Fruit fly (Drosophila melanogaster) whole organism, embryonic: ENCODE results near the gene Sbf.

Experiments
- Abd-B ChIP-seq: fragments of 200-800 bp; sonication (Bioruptor generic); optimal IDR thresholded peaks from 2 replicates; lab custom pipeline; 2018; ENCODE audit warnings: missing biosample characterization, mild to moderate bottlenecking, missing genetic modification characterization, moderate library complexity
- B-H2 ChIP-seq: fragments of 200-800 bp; sonication (Bioruptor generic); optimal IDR thresholded peaks from 2 replicates; lab custom pipeline; 2018; ENCODE audit warnings: missing biosample characterization, mild to moderate bottlenecking, missing genetic modification characterization
- BEAF-32 ChIP-seq: fragments of 200-800 bp; sonication (Bioruptor generic); optimal IDR thresholded peaks from 3 replicates; lab custom pipeline; 2017; ENCODE audit warnings: missing biosample characterization, missing genetic modification characterization, mild to moderate bottlenecking, moderate library complexity, missing genetic modification reagents
- Bgb ChIP-seq: fragments of 200-800 bp; sonication (Bioruptor generic); IDR thresholded peaks from 2 replicates; pipeline ENCODE4 v1.3.6; 2022; ENCODE audit warnings: missing biosample characterization, missing genetic modification characterization; ENCODE audit not compliant: partially characterized antibody
- CG10147 ChIP-seq: fragments of 200-800 bp; sonication (Bioruptor generic); optimal IDR thresholded peaks from 2 replicates; lab custom pipeline; 2019; ENCODE audit warnings: missing biosample characterization, mild to moderate bottlenecking, missing genetic modification characterization, moderate library complexity
- CG10366 ChIP-seq: fragments of 200-800 bp; sonication (Bioruptor generic); IDR thresholded peaks from 2 replicates; pipeline ENCODE4 v1.3.6; 2022; ENCODE audit warnings: missing biosample characterization, missing genetic modification characterization
- CG10462 ChIP-seq: fragments of 200-800 bp; sonication (Bioruptor generic); optimal IDR thresholded peaks from 2 replicates; lab custom pipeline; 2016; ENCODE audit warnings: missing biosample characterization, missing genetic modification characterization
- CG10543 ChIP-seq: fragments of 200-800 bp; sonication (Bioruptor generic); optimal IDR thresholded peaks from 3 replicates; lab custom pipeline; 2017; ENCODE audit warnings: missing biosample characterization, mild to moderate bottlenecking, missing genetic modification characterization, moderate library complexity
- CG11085 ChIP-seq: fragments of 200-800 bp; sonication (Bioruptor generic); IDR thresholded peaks from 2 replicates; pipeline ENCODE4 v1.3.6; 2022; ENCODE audit warnings: missing biosample characterization, missing genetic modification characterization
- CG14710 ChIP-seq: fragments of 200-800 bp; sonication (Bioruptor generic); optimal IDR thresholded peaks from 3 replicates; lab custom pipeline; 2019; ENCODE audit warnings: missing biosample characterization, mild to moderate bottlenecking, missing genetic modification characterization, moderate library complexity
- CG18262 ChIP-seq: fragments of 200-800 bp; optimal IDR thresholded peaks from 3 replicates; lab custom pipeline; 2019; ENCODE audit warnings: missing biosample characterization, mild to moderate bottlenecking, missing genetic modification characterization, moderate library complexity
- CG30403 ChIP-seq: fragments of 200-800 bp; sonication (Bioruptor generic); optimal IDR thresholded peaks from 3 replicates; lab custom pipeline; 2016; ENCODE audit warnings: missing biosample characterization, missing genetic modification characterization
- CG34422 ChIP-seq: fragments of 200-800 bp; sonication (Bioruptor generic); IDR thresholded peaks from 3 replicates; pipeline ENCODE4 v1.3.6; 2022; ENCODE audit warnings: missing biosample characterization, missing genetic modification characterization
- CG3995 ChIP-seq: fragments of 200-800 bp; sonication (Bioruptor generic); optimal IDR thresholded peaks from 3 replicates; lab custom pipeline; 2016; ENCODE audit warnings: missing biosample characterization, missing genetic modification characterization
- CG6813 ChIP-seq: fragments of 200-800 bp; sonication (Bioruptor generic); optimal IDR thresholded peaks from 2 replicates; lab custom pipeline; 2017; ENCODE audit warnings: missing biosample characterization, missing genetic modification characterization, mild to moderate bottlenecking, moderate library complexity, missing genetic modification reagents
- CG7839 ChIP-seq: fragments of 200-800 bp; sonication (Bioruptor generic); optimal IDR thresholded peaks from 3 replicates; lab custom pipeline; 2018; ENCODE audit warnings: missing biosample characterization, mild to moderate bottlenecking, missing genetic modification characterization, moderate library complexity
- CG8089 ChIP-seq: fragments of 200-800 bp; sonication (Bioruptor generic); optimal IDR thresholded peaks from 3 replicates; lab custom pipeline; 2016; ENCODE audit warnings: missing biosample characterization, missing genetic modification characterization
- CG9609 ChIP-seq: fragments of 200-800 bp; sonication (Bioruptor generic); optimal IDR thresholded peaks from 3 replicates; lab custom pipeline; 2016; ENCODE audit warnings: missing biosample characterization, missing genetic modification characterization
- CG9797 ChIP-seq: fragments of 200-800 bp; sonication (Bioruptor generic); optimal IDR thresholded peaks from 3 replicates; lab custom pipeline; 2018; ENCODE audit warnings: missing biosample characterization, mild to moderate bottlenecking, missing genetic modification characterization
- D19A ChIP-seq: fragments of 200-800 bp; optimal IDR thresholded peaks from 3 replicates; lab custom pipeline; 2019; ENCODE audit warnings: missing biosample characterization, mild to moderate bottlenecking, missing genetic modification characterization, moderate library complexity
- Dbx ChIP-seq: fragments of 200-800 bp; sonication (Bioruptor generic); IDR thresholded peaks from 3 replicates; pipeline ENCODE4 v1.3.6; 2022; ENCODE audit warnings: missing biosample characterization, missing genetic modification characterization
- Doc3 ChIP-seq: fragments of 200-800 bp; sonication (Bioruptor generic); IDR thresholded peaks from 3 replicates; pipeline ENCODE4 v1.3.6; 2022; ENCODE audit warnings: missing biosample characterization, missing genetic modification characterization; ENCODE audit not compliant: partially characterized antibody
- Dref ChIP-seq: fragments of 200-800 bp; sonication (Bioruptor generic); IDR thresholded peaks from 2 replicates; pipeline ENCODE4 v1.3.6; 2022; ENCODE audit warnings: missing biosample characterization, missing genetic modification characterization
- Ets97D ChIP-seq: fragments of 200-800 bp; sonication (Bioruptor generic); optimal IDR thresholded peaks from 3 replicates; lab custom pipeline; 2016; ENCODE audit warnings: missing biosample characterization, missing genetic modification characterization
- HLH4C ChIP-seq: fragments of 200-800 bp; sonication (Bioruptor generic); IDR thresholded peaks from 3 replicates; pipeline ENCODE4 v1.3.6; 2022; ENCODE audit warnings: missing biosample characterization, missing genetic modification characterization; ENCODE audit not compliant: partially characterized antibody
- Lhr ChIP-seq: fragments of 200-800 bp; sonication (Bioruptor generic); optimal IDR thresholded peaks from 3 replicates; lab custom pipeline; 2017; ENCODE audit warnings: mild to moderate bottlenecking, missing biosample characterization, missing genetic modification reagents, missing genetic modification characterization
- Med ChIP-seq: fragments of 200-800 bp; sonication (Bioruptor generic); peaks from one replicate; lab custom pipeline; 2016; ENCODE audit warnings: missing biosample characterization, missing genetic modification characterization, mild to moderate bottlenecking, inconsistent platforms, moderate library complexity
- Oaz ChIP-seq: fragments of 200-800 bp; sonication (Bioruptor generic); IDR thresholded peaks from 2 replicates; pipeline ENCODE4 v1.3.6; 2022; ENCODE audit warnings: missing biosample characterization, missing genetic modification characterization
- Sox102F ChIP-seq: fragments of 200-800 bp; sonication (Bioruptor generic); optimal IDR thresholded peaks from 2 replicates; lab custom pipeline; 2018; ENCODE audit warnings: missing biosample characterization, mild to moderate bottlenecking, missing genetic modification characterization, moderate library complexity
- Sry-δ ChIP-seq: fragments of 200-800 bp; sonication (Bioruptor generic); optimal IDR thresholded peaks from 2 replicates; lab custom pipeline; 2016; ENCODE audit warnings: missing biosample characterization, missing genetic modification characterization
- Stat92E ChIP-seq, 3 experiments: fragments of >200 bp in 2 of 3; fragments of 200-800 bp in 1 of 3; sonication (Bioruptor generic) in 1 of 3; optimal IDR thresholded peaks; 2 replicates each; lab custom pipeline; 2017 to 2019; ENCODE audit warnings: missing biosample characterization in 3 of 3, missing genetic modification characterization in 3 of 3, mild to moderate bottlenecking in 1 of 3, moderate library complexity in 1 of 3
- al ChIP-seq: fragments of 200-800 bp; sonication (Bioruptor generic); IDR thresholded peaks from 2 replicates; pipeline ENCODE4 v1.3.6; 2022; ENCODE audit warnings: missing biosample characterization, missing genetic modification characterization
- amos ChIP-seq: fragments of 200-800 bp; sonication (Bioruptor generic); IDR thresholded peaks from 2 replicates; pipeline ENCODE4 v1.3.6; 2022; ENCODE audit warnings: missing biosample characterization, missing genetic modification characterization; ENCODE audit not compliant: partially characterized antibody
- aop ChIP-seq: fragments of 200-800 bp; sonication (Bioruptor generic); IDR thresholded peaks from 2 replicates; pipeline ENCODE4 v1.3.6; 2022; ENCODE audit warnings: missing biosample characterization, missing genetic modification characterization
- dan ChIP-seq: fragments of 200-800 bp; sonication (Bioruptor generic); IDR thresholded peaks from 2 replicates; pipeline ENCODE4 v1.3.6; 2022; ENCODE audit warnings: missing biosample characterization, missing genetic modification characterization
- esg ChIP-seq: fragments of 200-800 bp; sonication (Bioruptor generic); conservative IDR thresholded peaks from 2 replicates; pipeline ENCODE4 v1.3.6; 2022; ENCODE audit warnings: missing biosample characterization, missing genetic modification characterization
- oc ChIP-seq: fragments of 200-800 bp; sonication (Bioruptor generic); optimal IDR thresholded peaks from 2 replicates; lab custom pipeline; 2018; ENCODE audit warnings: missing biosample characterization, mild to moderate bottlenecking, missing genetic modification characterization, moderate library complexity
- ranshi ChIP-seq: fragments of 200-800 bp; sonication (Bioruptor generic); IDR thresholded peaks from 2 replicates; pipeline ENCODE4 v1.3.6; 2022; ENCODE audit warnings: missing biosample characterization, missing genetic modification characterization
- repo ChIP-seq: fragments of 200-800 bp; sonication (Bioruptor generic); optimal IDR thresholded peaks from 2 replicates; lab custom pipeline; 2016; ENCODE audit warnings: missing biosample characterization, missing genetic modification characterization
- sim ChIP-seq: fragments of 200-800 bp; sonication (Bioruptor generic); IDR thresholded peaks from 2 replicates; pipeline ENCODE4 v1.3.6; 2022; ENCODE audit warnings: missing biosample characterization, missing genetic modification characterization
- tgo ChIP-seq: fragments of 200-800 bp; sonication (Bioruptor generic); IDR thresholded peaks from 3 replicates; pipeline ENCODE4 v1.3.6; 2022; ENCODE audit warnings: missing biosample characterization, missing genetic modification characterization
- vnd ChIP-seq: fragments of 200-800 bp; sonication (Bioruptor generic); IDR thresholded peaks from 3 replicates; pipeline ENCODE4 v1.3.6; 2022; ENCODE audit warnings: missing biosample characterization, missing genetic modification characterization; ENCODE audit not compliant: partially characterized antibody
- zfh1 ChIP-seq: fragments of 200-800 bp; sonication (Bioruptor generic); IDR thresholded peaks from 3 replicates; pipeline ENCODE4 v1.3.6; 2022; ENCODE audit warnings: missing biosample characterization, missing genetic modification characterization

Gene Sbf

DNA sequence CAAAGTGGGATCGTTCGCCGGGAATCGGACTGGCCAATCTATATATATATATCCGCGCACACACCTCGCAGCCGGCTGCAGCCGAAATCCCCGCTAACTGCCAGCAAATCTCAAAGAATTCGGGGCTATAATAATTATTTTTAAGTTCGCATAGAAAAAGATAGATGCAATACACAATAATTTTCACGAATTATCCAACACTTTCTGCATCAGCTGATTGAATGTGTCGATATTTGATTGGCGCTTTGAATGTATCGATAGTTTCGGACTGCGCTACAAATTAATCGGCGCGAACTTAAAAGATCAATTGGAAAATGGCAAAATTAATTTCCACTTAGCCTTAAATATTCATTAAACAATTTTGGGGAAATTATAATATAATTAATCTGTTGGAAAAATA, at the start of gene Sbf (continued):
- TF ChIP-seq repo, result peak; percentile 6
- no peak for TF ChIP-seq CG9609 (GFP tag; lab: Kevin White, UChicago)
- TF ChIP-seq Dbx (GFP tag; lab: Robert Waterston, UW), result 0 out of 3 replicates have a peak, but pooled peaks have one; percentile 13
- TF ChIP-seq zfh1, result no peak
- peak; percentile 92 for TF ChIP-seq Dref (GFP tag; lab: Robert Waterston, UW)
- TF ChIP-seq Sry-δ (GFP tag; lab: Kevin White, UChicago), result peak; percentile 72
- no peak for TF ChIP-seq CG6813
- TF ChIP-seq CG3995 (GFP tag; lab: Kevin White, UChicago), result peak; percentile 65
- peak; percentile 87 for TF ChIP-seq BEAF-32 (GFP tag; lab: Kevin White, UChicago)
- TF ChIP-seq vnd (GFP tag; lab: Robert Waterston, UW), result peak; percentile 68
- TF ChIP-seq CG34422 (GFP tag; lab: Robert Waterston, UW), result 0 out of 3 replicates have a peak, but pooled peaks have one; percentile 39
- no peak for TF ChIP-seq CG18262 (tag; lab: Kevin White, UChicago)
- TF ChIP-seq sim (GFP tag; lab: Robert Waterston, UW), result no peak
- peak; percentile 76 for TF ChIP-seq HLH4C (GFP tag; lab: Robert Waterston, UW)
- TF ChIP-seq aop (GFP tag; lab: Robert Waterston, UW), result no peak
- TF ChIP-seq Med (GFP tag; lab: Kevin White, UChicago), result peak; percentile 93
- TF ChIP-seq Sox102F, result no peak
- peak in 1 of 3 experiments; percentile 10 for TF ChIP-seq Stat92E (GFP tag; optimal IDR thresholded peaks at IDR 0.05; lab: Kevin White, UChicago)
- TF ChIP-seq CG8089 (GFP tag; lab: Kevin White, UChicago), result no peak
- TF ChIP-seq ranshi (GFP tag; lab: Robert Waterston, UW), result no peak
- TF ChIP-seq esg (GFP tag; lab: Robert Waterston, UW), result no peak
- TF ChIP-seq CG30403 (GFP tag; lab: Kevin White, UChicago), result peak; percentile 33
- no peak for TF ChIP-seq CG11085
- peak; percentile 62 for TF ChIP-seq CG14710
- TF ChIP-seq amos (GFP tag; lab: Robert Waterston, UW), result peak; percentile 92
- TF ChIP-seq Doc3 (GFP tag; lab: Robert Waterston, UW), result peak; percentile 76
- TF ChIP-seq oc (tag; lab: Kevin White, UChicago), result no peak
- no peak for TF ChIP-seq Oaz (GFP tag; lab: Robert Waterston, UW)
- TF ChIP-seq Bgb (GFP tag; lab: Robert Waterston, UW), result peak; percentile 87
- no peak for TF ChIP-seq CG7839
- no peak for TF ChIP-seq CG10462 (GFP tag; lab: Kevin White, UChicago)
- peak; percentile 4 for TF ChIP-seq CG9797 (GFP tag; lab: Kevin White, UChicago)
- no peak for TF ChIP-seq CG10366 (GFP tag; lab: Robert Waterston, UW)
- TF ChIP-seq D19A (tag; lab: Kevin White, UChicago), result no peak
- TF ChIP-seq Abd-B, result no peak
- peak; percentile 57 for TF ChIP-seq B-H2
- TF ChIP-seq dan (GFP tag; lab: Robert Waterston, UW), result no peak
- TF ChIP-seq CG10543, result no peak
- TF ChIP-seq CG10147 (GFP tag; lab: Kevin White, UChicago), result no peak
- no peak for TF ChIP-seq al (GFP tag; lab: Robert Waterston, UW)
- no peak for TF ChIP-seq tgo
- TF ChIP-seq Ets97D (GFP tag; lab: Kevin White, UChicago), result peak; percentile 57
- no peak for TF ChIP-seq Lhr (GFP tag; lab: Kevin White, UChicago)
